Fruit fly (Drosophila melanogaster) whole organism, prepupa: ENCODE measurements around the gene CG33177.
A peak's percentile ranks its signal among the peaks of the same experiment; 100 is the strongest.

Source experiments
- Blimp-1 ChIP-seq: fragments of 200-800 bp; sonication (Bioruptor generic); optimal IDR thresholded peaks from 3 replicates; lab custom pipeline; 2017; ENCODE audit warnings: missing biosample characterization, missing genetic modification characterization, mild to moderate bottlenecking, moderate library complexity, missing genetic modification reagents
- CG10631 ChIP-seq: fragments of 200-800 bp; sonication (Bioruptor generic); optimal IDR thresholded peaks from 2 replicates; lab custom pipeline; 2016; ENCODE audit warnings: missing biosample characterization, missing genetic modification characterization
- CG10669 ChIP-seq: fragments of 200-800 bp; sonication (Bioruptor generic); optimal IDR thresholded peaks from 3 replicates; lab custom pipeline; 2018; ENCODE audit warnings: missing biosample characterization, mild to moderate bottlenecking, missing genetic modification characterization, moderate library complexity
- CG11294 ChIP-seq: fragments of 200-800 bp; sonication (Bioruptor generic); IDR thresholded peaks from 2 replicates; pipeline ENCODE4 v1.3.6; 2022; ENCODE audit warnings: missing biosample characterization, missing genetic modification characterization
- CG11762 ChIP-seq: fragments of 200-800 bp; sonication (Bioruptor generic); optimal IDR thresholded peaks from 3 replicates; lab custom pipeline; 2016; ENCODE audit warnings: missing biosample characterization, missing genetic modification characterization; ENCODE audit not compliant: insufficient read depth
- CG11902 ChIP-seq: fragments of 200-800 bp; sonication (Bioruptor generic); optimal IDR thresholded peaks from 3 replicates; lab custom pipeline; 2016; ENCODE audit warnings: missing biosample characterization, missing genetic modification characterization
- CG15336 ChIP-seq: fragments of 200-800 bp; sonication (Bioruptor generic); IDR thresholded peaks from 2 replicates; pipeline ENCODE4 v1.3.6; 2022; ENCODE audit warnings: missing biosample characterization, missing genetic modification characterization
- CG16779 ChIP-seq: fragments of 200-800 bp; sonication (Bioruptor generic); optimal IDR thresholded peaks from 3 replicates; lab custom pipeline; 2017; ENCODE audit warnings: missing biosample characterization, mild to moderate bottlenecking, missing genetic modification characterization
- CG32006 ChIP-seq: fragments of 200-800 bp; sonication (Bioruptor generic); optimal IDR thresholded peaks from 3 replicates; lab custom pipeline; 2017; ENCODE audit warnings: missing biosample characterization, mild to moderate bottlenecking, missing genetic modification characterization
- CG34406 ChIP-seq: fragments of 200-800 bp; sonication (Bioruptor generic); optimal IDR thresholded peaks from 3 replicates; lab custom pipeline; 2016; ENCODE audit warnings: missing biosample characterization, missing genetic modification characterization
- CG3919 ChIP-seq: fragments of 200-800 bp; sonication (Bioruptor generic); optimal IDR thresholded peaks from 3 replicates; lab custom pipeline; 2016; ENCODE audit warnings: missing biosample characterization, missing genetic modification characterization
- CG4318 ChIP-seq: fragments of 200-800 bp; sonication (Bioruptor generic); optimal IDR thresholded peaks from 3 replicates; lab custom pipeline; 2017; ENCODE audit warnings: missing biosample characterization, mild to moderate bottlenecking, missing genetic modification characterization
- CG6163 ChIP-seq: fragments of 200-800 bp; sonication (Bioruptor generic); IDR thresholded peaks from 3 replicates; pipeline ENCODE4 v1.3.6; 2022; ENCODE audit warnings: missing biosample characterization, missing genetic modification characterization
- CG6276 ChIP-seq: fragments of 200-800 bp; sonication (Bioruptor generic); optimal IDR thresholded peaks from 2 replicates; lab custom pipeline; 2017; ENCODE audit warnings: missing biosample characterization, mild to moderate bottlenecking, missing genetic modification characterization
- CG6808 ChIP-seq: fragments of 200-800 bp; sonication (Bioruptor generic); optimal IDR thresholded peaks from 3 replicates; lab custom pipeline; 2017; ENCODE audit warnings: missing biosample characterization, missing genetic modification characterization, mild to moderate bottlenecking, moderate library complexity, missing genetic modification reagents
- CG6854 ChIP-seq: fragments of 200-800 bp; sonication (Bioruptor generic); optimal IDR thresholded peaks from 2 replicates; lab custom pipeline; 2017; ENCODE audit warnings: missing biosample characterization, mild to moderate bottlenecking, missing genetic modification characterization
- CG7368 ChIP-seq: fragments of 200-800 bp; sonication (Bioruptor generic); optimal IDR thresholded peaks from 3 replicates; lab custom pipeline; 2016; ENCODE audit warnings: missing biosample characterization, missing genetic modification characterization
- CG8319 ChIP-seq: fragments of 200-800 bp; sonication (Bioruptor generic); optimal IDR thresholded peaks from 3 replicates; lab custom pipeline; 2016; ENCODE audit warnings: missing biosample characterization, missing genetic modification characterization
- CG8632 ChIP-seq: fragments of 200-800 bp; sonication (Bioruptor generic); optimal IDR thresholded peaks from 3 replicates; lab custom pipeline; 2016; ENCODE audit warnings: missing biosample characterization, missing genetic modification characterization
- Eip75B ChIP-seq: fragments of 200-800 bp; sonication (Bioruptor generic); optimal IDR thresholded peaks from 3 replicates; lab custom pipeline; 2016; ENCODE audit warnings: missing biosample characterization, missing genetic modification characterization
- Eip78C ChIP-seq: fragments of 200-800 bp; sonication (Bioruptor generic); peaks from one replicate; lab custom pipeline; 2016; ENCODE audit warnings: missing biosample characterization, missing genetic modification characterization
- Eip93F ChIP-seq: fragments of 200-800 bp; sonication (Bioruptor generic); optimal IDR thresholded peaks from 2 replicates; lab custom pipeline; 2016; ENCODE audit warnings: missing biosample characterization, mild to moderate bottlenecking, missing genetic modification characterization
- Ets21C ChIP-seq: fragments of 200-800 bp; sonication (Bioruptor generic); optimal IDR thresholded peaks from 3 replicates; lab custom pipeline; 2016; ENCODE audit warnings: missing biosample characterization, missing genetic modification characterization
- Ets96B ChIP-seq: fragments of 200-800 bp; optimal IDR thresholded peaks from 2 replicates; lab custom pipeline; 2019; ENCODE audit warnings: missing biosample characterization, mild to moderate bottlenecking, missing genetic modification characterization, moderate library complexity
- Gug ChIP-seq: fragments of 200-800 bp; sonication (Bioruptor generic); IDR thresholded peaks from 2 replicates; pipeline ENCODE4 v1.3.6; 2022; ENCODE audit warnings: missing biosample characterization, missing genetic modification characterization
- Hr38 ChIP-seq: sonication (Bioruptor generic); optimal IDR thresholded peaks from 2 replicates; lab custom pipeline; 2016; ENCODE audit warnings: missing biosample characterization, missing genetic modification characterization
- Hr39 ChIP-seq: fragments of 200-800 bp; sonication (Bioruptor generic); optimal IDR thresholded peaks from 2 replicates; lab custom pipeline; 2016; ENCODE audit warnings: missing biosample characterization, missing genetic modification characterization
- Hr4 ChIP-seq: fragments of 200-800 bp; sonication (Bioruptor generic); optimal IDR thresholded peaks from 3 replicates; lab custom pipeline; 2016; ENCODE audit warnings: missing biosample characterization, missing genetic modification characterization
- Lpt ChIP-seq: fragments of 200-800 bp; sonication (Bioruptor generic); optimal IDR thresholded peaks from 3 replicates; lab custom pipeline; 2016; ENCODE audit warnings: missing biosample characterization, missing genetic modification characterization
- Met ChIP-seq: fragments of 200-800 bp; sonication (Bioruptor generic); optimal IDR thresholded peaks from 3 replicates; lab custom pipeline; 2016; ENCODE audit warnings: missing biosample characterization, missing genetic modification characterization
- OdsH ChIP-seq: fragments of 200-800 bp; sonication (Bioruptor generic); optimal IDR thresholded peaks from 3 replicates; lab custom pipeline; 2016; ENCODE audit warnings: missing biosample characterization, missing genetic modification characterization
- Smox ChIP-seq: fragments of 200-800 bp; sonication (Bioruptor generic); optimal IDR thresholded peaks from 3 replicates; lab custom pipeline; 2016; ENCODE audit warnings: missing biosample characterization, missing genetic modification characterization
- Sox102F ChIP-seq: fragments of 200-800 bp; sonication (Bioruptor generic); optimal IDR thresholded peaks from 2 replicates; lab custom pipeline; 2016; ENCODE audit warnings: missing biosample characterization, mild to moderate bottlenecking, missing genetic modification characterization
- achi ChIP-seq: fragments of 200-800 bp; sonication (Bioruptor generic); optimal IDR thresholded peaks from 3 replicates; lab custom pipeline; 2016; ENCODE audit warnings: missing biosample characterization, missing genetic modification characterization
- cyc ChIP-seq: fragments of 200-800 bp; sonication (Bioruptor generic); optimal IDR thresholded peaks from 3 replicates; lab custom pipeline; 2016; ENCODE audit warnings: missing biosample characterization, missing genetic modification characterization
- dac ChIP-seq: fragments of 200-800 bp; sonication (Bioruptor generic); optimal IDR thresholded peaks from 2 replicates; lab custom pipeline; 2017; ENCODE audit warnings: missing biosample characterization, mild to moderate bottlenecking, missing genetic modification characterization
- dsx ChIP-seq: fragments of 200-800 bp; optimal IDR thresholded peaks from 3 replicates; lab custom pipeline; 2019; ENCODE audit warnings: missing biosample characterization, mild to moderate bottlenecking, missing genetic modification characterization, moderate library complexity; ENCODE audit not compliant: poor library complexity, severe bottlenecking
- esn ChIP-seq: fragments of 200-800 bp; sonication (Bioruptor generic); optimal IDR thresholded peaks from 2 replicates; lab custom pipeline; 2016; ENCODE audit warnings: missing biosample characterization, mild to moderate bottlenecking, missing genetic modification characterization, moderate library complexity
- fd85E ChIP-seq: fragments of 200-800 bp; sonication (Bioruptor generic); optimal IDR thresholded peaks from 3 replicates; lab custom pipeline; 2016; ENCODE audit warnings: missing biosample characterization, missing genetic modification characterization
- net ChIP-seq: fragments of 200-800 bp; sonication (Bioruptor generic); optimal IDR thresholded peaks from 3 replicates; lab custom pipeline; 2016; ENCODE audit warnings: missing biosample characterization, missing genetic modification characterization
- salr ChIP-seq, 2 experiments: fragments of 200-800 bp; sonication (Bioruptor generic); optimal IDR thresholded peaks; 3 replicates each; lab custom pipeline; 2016 to 2018; ENCODE audit warnings: missing biosample characterization in 2 of 2, missing genetic modification characterization in 2 of 2, mild to moderate bottlenecking in 1 of 2
- spab ChIP-seq: fragments of 200-800 bp; sonication (Bioruptor generic); optimal IDR thresholded peaks from 2 replicates; lab custom pipeline; 2017; ENCODE audit warnings: missing biosample characterization, mild to moderate bottlenecking, missing genetic modification characterization, missing genetic modification reagents
- ss ChIP-seq, 2 experiments: fragments of 200-800 bp; sonication (Bioruptor generic); optimal IDR thresholded peaks; 2 replicates in 1 of 2; 3 replicates in 1 of 2; lab custom pipeline; 2017 to 2018; ENCODE audit warnings: mild to moderate bottlenecking in 2 of 2, missing biosample characterization in 2 of 2, missing genetic modification characterization in 2 of 2, moderate library complexity in 1 of 2
- svp ChIP-seq: fragments of 200-800 bp; sonication (Bioruptor generic); peaks from one replicate; lab custom pipeline; 2016; ENCODE audit warnings: missing biosample characterization, missing genetic modification characterization
- topi ChIP-seq: fragments of 200-800 bp; sonication (Bioruptor generic); optimal IDR thresholded peaks from 3 replicates; lab custom pipeline; 2016; ENCODE audit warnings: missing biosample characterization, missing genetic modification characterization

The CG33177 gene

DNA sequence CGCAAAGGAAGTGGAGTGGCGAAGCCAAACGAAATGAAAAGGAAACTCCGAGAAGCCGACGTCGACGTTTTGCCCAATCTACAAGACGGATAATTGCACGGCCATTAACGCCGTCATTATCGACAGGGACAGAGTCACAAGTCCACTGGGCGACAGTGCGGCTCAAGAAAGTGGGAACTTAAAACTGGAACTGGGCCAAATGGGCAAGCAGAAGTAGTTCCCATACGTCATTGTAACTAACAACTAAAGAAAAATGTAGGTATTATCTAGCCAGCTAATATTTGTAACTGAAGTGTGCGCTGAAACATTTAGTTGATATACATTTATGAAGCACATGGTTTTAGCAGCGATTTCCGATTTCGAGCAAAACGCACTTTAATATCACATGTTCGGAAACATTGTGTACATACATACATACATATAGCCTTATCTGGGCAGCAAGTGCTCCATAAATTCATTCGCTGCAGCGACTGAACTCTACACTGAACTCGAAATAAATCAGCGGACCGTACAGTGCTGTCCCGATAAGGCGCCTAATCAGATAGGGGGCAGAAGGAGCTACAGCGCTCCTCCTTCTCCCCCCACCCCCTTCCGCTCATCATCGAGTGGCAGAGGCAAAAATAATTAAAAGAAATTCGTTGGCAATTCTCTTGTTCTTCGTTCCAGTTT lies 10.2 kb upstream of the CG33177 start (continued):
- TF ChIP-seq OdsH (GFP tag; lab: Kevin White, UChicago) (no peak), salr (GFP tag; optimal IDR thresholded peaks at IDR 0.05; lab: Kevin White, UChicago) (no peak), CG11294 (GFP tag; lab: Robert Waterston, UW) (no peak), CG16779 (tag; lab: Kevin White, UChicago) (no peak), CG7368 (GFP tag; lab: Kevin White, UChicago) (no peak), Met (GFP tag; lab: Kevin White, UChicago) (peak; percentile 62), CG4318 (GFP tag; lab: Kevin White, UChicago) (no peak), Blimp-1 (GFP tag; lab: Kevin White, UChicago) (peak; percentile 74), Lpt (no peak), Smox (no peak), Hr38 (GFP tag; lab: Kevin White, UChicago) (no peak), Ets96B (tag; lab: Kevin White, UChicago) (peak; percentile 17), Eip75B (peak; percentile 6), CG6276 (GFP tag; lab: Kevin White, UChicago) (peak; percentile 37), Hr39 (GFP tag; lab: Kevin White, UChicago) (no peak), CG11762 (GFP tag; lab: Kevin White, UChicago) (no peak), CG34406 (GFP tag; lab: Kevin White, UChicago) (peak; percentile 6), CG10631 (GFP tag; lab: Kevin White, UChicago) (no peak), CG32006 (GFP tag; lab: Kevin White, UChicago) (peak; percentile 33), net (GFP tag; lab: Kevin White, UChicago) (no peak), CG8632 (GFP tag; lab: Kevin White, UChicago) (no peak), Ets21C (GFP tag; lab: Kevin White, UChicago) (no peak), svp (GFP tag; lab: Kevin White, UChicago) (peak; percentile 95), CG6808 (GFP tag; lab: Kevin White, UChicago) (peak; percentile 28), Eip78C (GFP tag; lab: Kevin White, UChicago) (peak; percentile 88), spab (GFP tag; lab: Kevin White, UChicago) (no peak), CG3919 (GFP tag; lab: Kevin White, UChicago) (peak; percentile 32), CG6163 (GFP tag; lab: Robert Waterston, UW) (no peak), Hr4 (no peak), CG6854 (peak; percentile 29), CG15336 (GFP tag; lab: Robert Waterston, UW) (peak; percentile 38; the same call in 1 of the 2 replicates), Gug (GFP tag; lab: Robert Waterston, UW) (no peak), CG8319 (no peak)

DNA sequence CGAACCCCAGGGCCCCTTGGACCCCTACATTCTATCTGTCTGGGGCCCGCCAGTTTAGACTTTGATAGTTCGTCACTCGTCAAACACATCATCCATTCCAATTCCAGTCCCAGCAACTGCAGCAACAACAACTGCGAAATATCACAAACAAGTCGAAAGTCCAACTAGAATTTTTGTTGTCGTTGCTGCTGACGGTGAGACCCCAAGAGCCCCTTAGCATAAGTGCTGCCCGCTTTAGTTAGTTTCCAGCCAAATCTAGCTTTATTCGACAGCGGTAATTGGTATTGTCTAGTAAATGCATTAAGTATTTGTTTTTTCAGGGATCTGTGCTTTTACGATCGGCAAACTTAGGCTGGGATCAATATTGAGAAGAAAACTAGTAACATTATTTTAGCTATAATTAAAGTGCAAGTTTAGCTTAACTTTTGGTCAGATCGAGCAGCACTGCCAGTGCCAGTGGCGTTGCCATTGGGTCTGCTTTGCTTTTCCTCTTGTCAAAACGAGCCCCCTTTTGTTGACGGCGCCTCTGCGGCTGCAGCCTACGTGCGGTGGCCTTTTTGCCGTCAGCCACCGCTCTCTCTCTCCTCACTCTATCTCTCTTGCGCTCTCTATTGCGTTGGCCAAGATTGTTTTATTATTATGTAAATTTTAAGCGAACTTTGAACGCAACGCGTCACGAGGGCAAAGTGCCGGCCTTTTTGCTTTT lies 6.4 kb upstream of the CG33177 start:
- TF ChIP-seq dsx (peak; percentile 76), CG11762 (GFP tag; lab: Kevin White, UChicago) (peak; percentile 74), CG15336 (GFP tag; lab: Robert Waterston, UW) (peak; percentile 87), CG8319 (peak; percentile 67), CG10631 (GFP tag; lab: Kevin White, UChicago) (peak; percentile 85), CG6808 (GFP tag; lab: Kevin White, UChicago) (peak; percentile 90), CG34406 (GFP tag; lab: Kevin White, UChicago) (peak; percentile 78), cyc (GFP tag; lab: Kevin White, UChicago) (peak; percentile 81), OdsH (GFP tag; lab: Kevin White, UChicago) (peak; percentile 89), net (GFP tag; lab: Kevin White, UChicago) (peak; percentile 89), topi (GFP tag; lab: Kevin White, UChicago) (peak; percentile 81), achi (GFP tag; lab: Kevin White, UChicago) (peak; percentile 85), CG4318 (GFP tag; lab: Kevin White, UChicago) (peak; percentile 88), Met (GFP tag; lab: Kevin White, UChicago) (peak; percentile 80), CG11294 (GFP tag; lab: Robert Waterston, UW) (peak; percentile 81), CG11902 (GFP tag; lab: Kevin White, UChicago) (peak; percentile 71), Eip75B (peak; percentile 85), Sox102F (GFP tag; lab: Kevin White, UChicago) (peak; percentile 78), CG10669 (GFP tag; lab: Kevin White, UChicago) (peak; percentile 81), CG7368 (GFP tag; lab: Kevin White, UChicago) (peak; percentile 82), fd85E (GFP tag; lab: Kevin White, UChicago) (peak; percentile 40), Hr4 (peak; percentile 88), CG6163 (GFP tag; lab: Robert Waterston, UW) (peak; percentile 86), Ets96B (tag; lab: Kevin White, UChicago) (peak; percentile 83), esn (peak; percentile 80), dac (GFP tag; lab: Kevin White, UChicago) (peak; percentile 87), Eip93F (GFP tag; lab: Kevin White, UChicago) (no peak), ss (GFP tag; optimal IDR thresholded peaks at IDR 0.05; lab: Kevin White, UChicago) (peak; percentile 91 to 93), svp (GFP tag; lab: Kevin White, UChicago) (peak; percentile 93), Eip78C (GFP tag; lab: Kevin White, UChicago) (peak; percentile 95)
